Fruit fly (Drosophila melanogaster): ENCODE measurements around the gene Hibch.

Gene Hibch

DNA sequence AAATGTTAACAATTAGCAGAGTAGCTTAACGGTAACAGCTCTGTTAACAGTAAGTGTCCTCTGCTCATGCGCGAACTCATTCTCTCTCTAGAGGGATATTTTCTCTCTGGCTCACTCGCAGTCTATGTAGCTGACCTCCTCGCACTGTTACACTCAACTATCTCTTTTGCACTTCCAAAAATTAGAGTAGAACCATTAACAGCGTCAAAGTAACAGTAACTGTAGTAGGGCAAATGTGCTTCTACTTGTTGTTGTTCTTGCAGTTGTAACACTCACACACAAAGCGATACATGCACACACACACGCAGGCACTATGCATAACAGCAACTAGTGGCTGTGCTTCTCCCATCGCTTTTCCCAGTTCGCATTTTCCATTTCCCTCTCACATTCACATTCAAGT is 22.0 kb downstream of the Hibch start (continued):
- TF ChIP-seq CG3847 (GFP tag; IDR thresholded peaks at IDR 0.05) (no peak), chn (GFP tag; optimal IDR thresholded peaks at IDR 0.05) (no peak), zen2 (GFP tag; IDR thresholded peaks at IDR 0.05; ENCODE audit: partially characterized antibody) (no peak), insv (GFP tag; optimal IDR thresholded peaks at IDR 0.05) (no peak), CG2678 (tag; optimal IDR thresholded peaks at IDR 0.05) (no peak), lbe (GFP tag; optimal IDR thresholded peaks at IDR 0.05) (no peak), Hr39 (optimal IDR thresholded peaks at IDR 0.05) (no peak), Mad (GFP tag; optimal IDR thresholded peaks at IDR 0.05) (no peak), CG11696 (GFP tag; IDR thresholded peaks at IDR 0.05) (no peak), sob (GFP tag; IDR thresholded peaks at IDR 0.05) (no peak), dpn (GFP tag; optimal IDR thresholded peaks at IDR 0.05) (no peak), cg (GFP tag; optimal IDR thresholded peaks at IDR 0.05) (peak; percentile 64), ind (GFP tag; optimal IDR thresholded peaks at IDR 0.05) (no peak), D19B (GFP tag; optimal IDR thresholded peaks at IDR 0.05) (no peak), CG30020 (tag; optimal IDR thresholded peaks at IDR 0.05) (no peak), Fer3 (tag; optimal IDR thresholded peaks at IDR 0.05) (no peak), CG8281 (tag; optimal IDR thresholded peaks at IDR 0.05) (no peak), CG7839 (tag; optimal IDR thresholded peaks at IDR 0.05) (no peak), CG17568 (GFP tag; optimal IDR thresholded peaks at IDR 0.05) (no peak), CG8765 (GFP tag; IDR thresholded peaks at IDR 0.05) (no peak), Adf1 (GFP tag; IDR thresholded peaks at IDR 0.05) (no peak), CG1233 (GFP tag; optimal IDR thresholded peaks at IDR 0.05) (no peak), CG6791 (GFP tag; IDR thresholded peaks at IDR 0.05; ENCODE audit: partially characterized antibody) (peak; percentile 46; the same call in 1 of the 3 replicates), Hey (tag; optimal IDR thresholded peaks at IDR 0.05) (no peak), kni (GFP tag; optimal IDR thresholded peaks at IDR 0.05) (peak; percentile 47), CG8290 (GFP tag; optimal IDR thresholded peaks at IDR 0.05) (no peak), CG8290 (tag; optimal IDR thresholded peaks at IDR 0.05) (no peak), Xbp1 (GFP tag; optimal IDR thresholded peaks at IDR 0.05) (no peak)

DNA sequence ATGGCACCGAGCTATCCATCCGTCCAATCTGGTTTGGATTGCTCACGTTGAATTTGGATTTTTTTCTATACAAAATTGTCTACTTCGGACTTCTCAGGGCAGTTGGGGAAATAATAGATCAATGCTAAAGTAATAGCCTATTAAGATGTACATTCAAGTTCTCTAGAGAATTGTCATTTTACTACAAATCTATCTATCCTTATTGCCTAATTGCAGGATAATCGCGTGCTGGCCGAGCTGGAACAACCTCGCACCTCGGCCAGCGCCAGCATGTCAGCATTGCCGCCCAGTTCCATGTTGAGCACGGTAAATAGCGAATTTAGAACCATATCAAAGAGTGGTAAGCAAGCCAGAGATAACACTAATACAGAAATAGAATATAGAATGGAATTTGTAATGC is 25.8 kb downstream of the Hibch start, which contains the start of gene h-cup:
Gene h-cup (minus strand): TSS at position 101 of the 400 bp plus-strand sequence.
- TF ChIP-seq Asciz (GFP tag; optimal IDR thresholded peaks at IDR 0.05) (no peak), nom (GFP tag; optimal IDR thresholded peaks at IDR 0.05) (no peak)

DNA sequence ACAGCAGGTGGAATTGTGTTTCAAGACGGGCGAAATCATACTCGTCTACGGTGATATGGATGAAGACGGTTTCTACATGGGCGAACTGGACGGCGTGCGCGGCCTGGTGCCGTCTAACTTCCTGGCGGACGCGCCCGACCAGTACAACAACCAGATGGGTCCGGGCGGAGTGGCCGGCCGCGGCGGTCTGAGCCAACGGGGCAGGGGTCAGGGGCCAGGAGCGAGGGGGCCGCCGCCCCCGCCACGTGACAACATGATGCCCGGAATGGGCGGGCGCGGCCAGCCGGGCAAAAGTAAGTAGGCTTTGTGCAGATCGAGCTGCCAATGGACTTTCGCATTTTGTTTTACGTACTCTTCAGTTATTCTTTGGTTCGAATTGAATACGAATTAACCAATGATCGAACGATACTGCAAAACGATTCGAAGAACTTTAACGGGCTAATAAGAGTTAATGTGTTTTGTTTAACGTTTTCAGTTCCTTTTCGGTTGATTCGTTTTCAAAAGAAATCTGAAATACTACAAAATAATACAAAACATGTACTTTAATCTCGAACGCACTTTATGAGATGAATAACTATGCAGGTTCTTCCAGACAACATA is 36.3 kb downstream of the Hibch start:
- TF ChIP-seq ro (GFP tag; IDR thresholded peaks at IDR 0.05) = 0 out of 2 replicates have a peak, but pooled peaks have one; percentile 8
- 0 out of 2 replicates have a peak, but pooled peaks have one; percentile 22 for TF ChIP-seq dan (GFP tag; IDR thresholded peaks at IDR 0.05)
- TF ChIP-seq Hr39 (optimal IDR thresholded peaks at IDR 0.05) = peak; percentile 86
- TF ChIP-seq CG6254 (GFP tag; optimal IDR thresholded peaks at IDR 0.05) = no peak
- TF ChIP-seq CG6272 (GFP tag; IDR thresholded peaks at IDR 0.05) = no peak

DNA sequence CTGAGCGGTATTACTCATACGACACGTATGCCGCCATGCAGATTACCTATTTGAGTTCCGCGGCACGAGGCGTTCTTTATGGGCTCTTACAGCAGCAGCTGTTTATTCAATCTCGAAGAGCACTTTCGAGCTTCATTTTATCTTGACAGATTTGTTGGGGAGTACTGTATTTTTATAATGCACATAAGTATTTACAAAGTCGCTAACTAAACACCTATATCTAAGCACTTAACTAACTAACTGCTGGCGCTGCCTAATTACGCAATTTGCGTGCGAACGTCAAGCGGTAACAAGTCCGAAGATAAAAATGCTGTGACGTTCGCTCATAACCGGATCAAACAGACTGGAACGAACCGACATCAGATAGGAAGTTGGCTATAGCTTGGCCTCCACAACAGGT is 45.6 kb downstream of the Hibch start:
- TF ChIP-seq CG18599 (GFP tag; optimal IDR thresholded peaks at IDR 0.05) = peak; percentile 42
- no peak for TF ChIP-seq CG3995 (GFP tag; optimal IDR thresholded peaks at IDR 0.05)
- TF ChIP-seq ato (GFP tag; IDR thresholded peaks at IDR 0.05; ENCODE audit: partially characterized antibody) = no peak
- no peak for TF ChIP-seq CG3065 (GFP tag; optimal IDR thresholded peaks at IDR 0.05)
- no peak for TF ChIP-seq GATAe (GFP tag; conservative IDR thresholded peaks at IDR 0.05)
- TF ChIP-seq CG1602 (GFP tag; optimal IDR thresholded peaks at IDR 0.05) = no peak
- TF ChIP-seq CG10147 (GFP tag; optimal IDR thresholded peaks at IDR 0.05) = peak; percentile 16
- no peak for TF ChIP-seq Mrtf (GFP tag; IDR thresholded peaks at IDR 0.05)
- TF ChIP-seq HHEX (GFP tag; optimal IDR thresholded peaks at IDR 0.05) = peak; percentile 22
- no peak for TF ChIP-seq CG10366 (GFP tag; IDR thresholded peaks at IDR 0.05)
- 0 out of 2 replicates have a peak, but pooled peaks have one; percentile 37 for TF ChIP-seq CG7372 (GFP tag; IDR thresholded peaks at IDR 0.05)
- TF ChIP-seq toy (GFP tag; IDR thresholded peaks at IDR 0.05) = no peak
- no peak for TF ChIP-seq klu (GFP tag; IDR thresholded peaks at IDR 0.05)
- no peak for TF ChIP-seq bcd (GFP tag; optimal IDR thresholded peaks at IDR 0.05)
